Fruit fly (Drosophila melanogaster): Measurements from ENCODE around the gene nol.

The nol gene

DNA sequence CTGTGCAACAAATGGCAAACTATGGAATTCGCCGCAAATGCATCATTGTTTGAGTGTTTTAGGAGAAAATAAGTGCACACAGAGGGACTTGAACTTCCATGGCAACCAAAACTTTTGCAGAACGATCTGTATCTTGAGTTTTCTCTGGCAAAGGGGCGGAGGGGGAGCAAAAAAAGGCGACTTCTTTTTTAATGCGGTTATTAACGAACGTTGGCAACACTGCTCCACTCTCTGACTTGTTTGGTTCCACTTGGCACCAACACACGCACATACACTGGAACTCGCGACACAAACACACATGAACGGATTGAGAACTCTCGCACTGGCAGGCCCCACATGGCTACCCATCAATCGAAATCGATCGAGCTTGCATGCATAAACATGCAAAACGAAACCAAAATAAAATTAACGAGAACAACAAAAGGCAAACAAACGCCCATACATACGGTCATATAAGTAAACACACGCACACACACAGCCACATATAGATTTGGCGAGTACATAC, 11.2 kb upstream of the nol start:
- TF ChIP-seq CG7045 (GFP tag; optimal IDR thresholded peaks at IDR 0.05) (peak; percentile 1), CG33017 (tag; optimal IDR thresholded peaks at IDR 0.05) (no peak), cic (GFP tag; optimal IDR thresholded peaks at IDR 0.05) (no peak), CG5204 (GFP tag; optimal IDR thresholded peaks at IDR 0.05) (no peak), CG12768 (GFP tag; optimal IDR thresholded peaks at IDR 0.05) (peak; percentile 15), bab1 (GFP tag; optimal IDR thresholded peaks at IDR 0.05) (no peak), tj (GFP tag; optimal IDR thresholded peaks at IDR 0.05) (no peak), Crg-1 (GFP tag; optimal IDR thresholded peaks at IDR 0.05) (peak; percentile 56), kay (GFP tag; ENCODE audit: borderline replicate concordance) (no peak), CG1620 (GFP tag; optimal IDR thresholded peaks at IDR 0.05) (peak; percentile 20), toe (GFP tag; optimal IDR thresholded peaks at IDR 0.05) (no peak), Hr96 (GFP tag; optimal IDR thresholded peaks at IDR 0.05) (no peak), cnc (optimal IDR thresholded peaks at IDR 0.05) (no peak), CG11617 (GFP tag; optimal IDR thresholded peaks at IDR 0.05) (no peak), ovo (GFP tag; optimal IDR thresholded peaks at IDR 0.05) (no peak), pad (GFP tag; optimal IDR thresholded peaks at IDR 0.05) (peak; percentile 10), Clk (GFP tag; optimal IDR thresholded peaks at IDR 0.05) (no peak), Mnt (GFP tag; optimal IDR thresholded peaks at IDR 0.05) (peak; percentile 7), CG14711 (tag; optimal IDR thresholded peaks at IDR 0.05) (peak; percentile 77), CG7101 (tag; optimal IDR thresholded peaks at IDR 0.05) (no peak)

DNA sequence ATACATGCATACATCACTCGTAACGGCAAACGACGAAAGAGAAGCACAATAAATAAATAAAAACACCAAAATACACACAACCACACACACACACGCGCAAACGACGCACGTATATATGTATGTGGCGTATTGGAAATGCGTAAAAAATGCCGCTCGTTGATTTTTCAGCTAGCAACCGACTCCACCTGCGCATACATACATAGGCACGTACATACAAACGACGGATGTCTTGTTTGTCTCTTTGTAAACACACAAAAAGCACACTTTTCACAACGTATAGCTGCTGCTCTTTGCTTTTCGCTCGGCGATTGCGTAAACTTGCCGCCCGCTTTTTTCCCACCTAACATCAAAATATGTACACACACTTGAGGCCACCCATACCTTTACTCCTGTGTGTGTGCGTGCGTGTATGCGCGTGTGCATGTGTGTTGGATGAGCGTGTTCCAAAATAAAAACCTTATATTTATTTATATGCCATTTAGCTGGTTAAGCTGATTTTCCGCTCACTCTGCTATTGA, 10.7 kb upstream of the nol start:
- TF ChIP-seq Mnt (GFP tag; optimal IDR thresholded peaks at IDR 0.05) (no peak), ovo (GFP tag; optimal IDR thresholded peaks at IDR 0.05) (peak; percentile 47)

DNA sequence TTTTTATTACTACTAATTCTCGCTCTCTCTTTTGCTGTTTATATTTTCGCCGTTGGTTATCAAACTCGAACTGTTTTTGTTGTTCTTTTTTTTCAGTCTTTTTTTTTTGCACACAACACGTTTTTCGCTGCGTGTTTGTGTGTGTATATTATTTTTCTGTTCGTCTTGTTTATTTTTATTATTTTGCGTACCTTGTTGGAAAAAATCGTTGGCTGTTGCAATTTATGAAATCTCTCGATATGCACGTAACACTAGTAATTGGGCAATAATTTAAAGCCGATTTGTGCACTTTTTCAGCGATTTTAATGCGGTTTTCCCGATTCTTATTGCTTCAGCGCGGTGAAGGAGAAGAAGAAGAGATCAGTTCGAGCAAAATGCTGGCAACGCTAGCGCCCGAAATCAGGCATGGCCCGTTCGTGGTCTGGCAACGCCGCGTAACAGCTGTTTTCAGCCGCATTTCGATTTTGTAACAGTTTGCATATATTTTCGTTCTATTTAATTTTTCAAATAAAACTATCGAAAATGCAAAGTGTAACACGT, 10.1 kb upstream of the nol start, which contains the start of the genes FoxK and mRpL2:
Gene FoxK, minus strand, starts transcription at position 365 of the 540 bp plus-strand sequence.
Gene mRpL2, plus strand, starts transcription at position 429 of the 540 bp plus-strand sequence.
- peak; percentile 89 for TF ChIP-seq CG11617 (GFP tag; optimal IDR thresholded peaks at IDR 0.05)
- TF ChIP-seq CG1620 (GFP tag; optimal IDR thresholded peaks at IDR 0.05): peak; percentile 64
- peak; percentile 98 for TF ChIP-seq kay (GFP tag; ENCODE audit: borderline replicate concordance)
- peak; percentile 85 for TF ChIP-seq CG12768 (GFP tag; optimal IDR thresholded peaks at IDR 0.05)
- peak; percentile 7 for TF ChIP-seq Clk (GFP tag; optimal IDR thresholded peaks at IDR 0.05)
- TF ChIP-seq Hr96 (GFP tag; optimal IDR thresholded peaks at IDR 0.05): peak; percentile 57
- TF ChIP-seq CG5204 (GFP tag; optimal IDR thresholded peaks at IDR 0.05): no peak
- peak; percentile 31 for TF ChIP-seq bab1 (GFP tag; optimal IDR thresholded peaks at IDR 0.05)
- peak; percentile 71 for TF ChIP-seq CG7045 (GFP tag; optimal IDR thresholded peaks at IDR 0.05)
- peak; percentile 88 for TF ChIP-seq tj (GFP tag; optimal IDR thresholded peaks at IDR 0.05)
- TF ChIP-seq toe (GFP tag; optimal IDR thresholded peaks at IDR 0.05): peak; percentile 58
- no peak for TF ChIP-seq pad (GFP tag; optimal IDR thresholded peaks at IDR 0.05)
- peak; percentile 15 for TF ChIP-seq Crg-1 (GFP tag; optimal IDR thresholded peaks at IDR 0.05)
- TF ChIP-seq CG7101 (tag; optimal IDR thresholded peaks at IDR 0.05): peak; percentile 7
- TF ChIP-seq cic (GFP tag; optimal IDR thresholded peaks at IDR 0.05): peak; percentile 93
- peak; percentile 72 for TF ChIP-seq CG33017 (tag; optimal IDR thresholded peaks at IDR 0.05)
- TF ChIP-seq Mnt (GFP tag; optimal IDR thresholded peaks at IDR 0.05): peak; percentile 91
- TF ChIP-seq ovo (GFP tag; optimal IDR thresholded peaks at IDR 0.05): peak; percentile 9
- no peak for TF ChIP-seq cnc (optimal IDR thresholded peaks at IDR 0.05)
- peak; percentile 51 for TF ChIP-seq CG14711 (tag; optimal IDR thresholded peaks at IDR 0.05)

DNA sequence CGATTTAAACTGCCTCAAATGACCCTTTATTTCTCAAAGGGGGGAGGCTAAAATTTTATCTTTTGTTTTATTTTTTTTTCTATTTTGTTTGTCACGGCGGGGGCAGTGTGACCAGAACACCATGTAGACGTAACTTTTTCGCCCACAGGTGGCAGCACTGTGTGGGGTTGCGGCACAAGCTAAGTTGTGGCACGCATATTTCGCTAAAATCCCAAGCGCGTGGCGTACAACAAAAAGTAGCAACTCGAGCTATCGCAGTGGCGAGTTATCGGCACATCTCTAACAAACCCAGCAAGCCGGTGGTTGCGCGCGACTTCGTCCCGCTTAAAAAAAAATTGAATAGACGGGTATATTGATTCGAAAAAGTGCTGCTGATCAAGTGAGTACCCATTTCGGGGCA, 7.5 kb upstream of the nol start, which contains the start of the genes Ufd1 and NaPi-III:
Gene Ufd1, minus strand, starts transcription at position 129 of the 400 bp plus-strand sequence.
Gene NaPi-III, plus strand, starts transcription at position 261 of the 400 bp plus-strand sequence.
- peak; percentile 45 for TF ChIP-seq CG7101 (tag; optimal IDR thresholded peaks at IDR 0.05)
- peak; percentile 71 for TF ChIP-seq bab1 (GFP tag; optimal IDR thresholded peaks at IDR 0.05)
- peak in 1 of 2 experiments; percentile 21 for TF ChIP-seq cnc (optimal IDR thresholded peaks at IDR 0.05)
- no peak for TF ChIP-seq ovo (GFP tag; optimal IDR thresholded peaks at IDR 0.05)
- TF ChIP-seq Clk (GFP tag; optimal IDR thresholded peaks at IDR 0.05): no peak
- TF ChIP-seq Hr96 (GFP tag; optimal IDR thresholded peaks at IDR 0.05): peak; percentile 24
- TF ChIP-seq toe (GFP tag; optimal IDR thresholded peaks at IDR 0.05): no peak
- peak; percentile 73 for TF ChIP-seq cic (GFP tag; optimal IDR thresholded peaks at IDR 0.05)
- TF ChIP-seq Crg-1 (GFP tag; optimal IDR thresholded peaks at IDR 0.05): no peak
- TF ChIP-seq CG33017 (tag; optimal IDR thresholded peaks at IDR 0.05): no peak
- TF ChIP-seq pad (GFP tag; optimal IDR thresholded peaks at IDR 0.05): no peak
- TF ChIP-seq CG14711 (tag; optimal IDR thresholded peaks at IDR 0.05): no peak
- peak; percentile 51 for TF ChIP-seq CG1620 (GFP tag; optimal IDR thresholded peaks at IDR 0.05)
- TF ChIP-seq CG5204 (GFP tag; optimal IDR thresholded peaks at IDR 0.05): no peak
- TF ChIP-seq tj (GFP tag; optimal IDR thresholded peaks at IDR 0.05): peak; percentile 26
- TF ChIP-seq kay (GFP tag; ENCODE audit: borderline replicate concordance): no peak
- TF ChIP-seq Mnt (GFP tag; optimal IDR thresholded peaks at IDR 0.05): peak; percentile 73
- peak; percentile 47 for TF ChIP-seq CG11617 (GFP tag; optimal IDR thresholded peaks at IDR 0.05)
- no peak for TF ChIP-seq CG7045 (GFP tag; optimal IDR thresholded peaks at IDR 0.05)
- TF ChIP-seq CG12768 (GFP tag; optimal IDR thresholded peaks at IDR 0.05): no peak

DNA sequence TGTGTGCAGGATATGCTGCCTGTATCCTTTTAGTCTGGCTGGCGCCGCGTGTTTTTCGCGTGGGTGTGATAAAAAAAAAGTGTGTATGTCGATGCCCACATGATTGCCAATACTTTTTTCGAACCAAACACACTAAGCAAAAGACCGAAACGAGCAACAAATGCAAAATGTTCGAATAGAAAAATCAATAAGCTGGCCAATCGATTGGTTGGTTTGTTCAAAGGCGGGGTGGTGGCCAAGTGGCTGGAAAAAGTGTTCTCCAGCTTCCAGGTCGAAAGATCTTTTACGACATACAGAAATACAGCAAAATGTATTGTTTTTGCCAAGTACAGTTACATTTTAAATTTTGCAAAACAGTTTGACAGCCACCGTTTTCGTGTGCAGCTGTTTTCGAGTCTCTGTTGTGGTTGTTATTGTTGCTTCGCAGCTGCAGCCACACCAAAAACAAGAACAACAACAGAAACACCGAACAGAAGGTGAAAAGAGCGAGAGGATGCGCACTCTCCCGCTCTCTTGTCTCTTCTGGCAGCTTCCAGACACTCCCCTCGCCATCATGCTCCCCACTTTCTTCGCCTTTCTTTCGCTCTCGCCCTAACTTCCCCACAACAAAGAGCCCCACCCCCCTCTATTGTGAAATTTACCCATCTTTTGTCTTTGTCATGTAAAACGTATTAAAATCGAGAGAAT, 6.9 kb upstream of the nol start:
- no peak for TF ChIP-seq cnc (optimal IDR thresholded peaks at IDR 0.05)
- peak; percentile 24 for TF ChIP-seq ovo (GFP tag; optimal IDR thresholded peaks at IDR 0.05)
- TF ChIP-seq bab1 (GFP tag; optimal IDR thresholded peaks at IDR 0.05): no peak
- TF ChIP-seq Hr96 (GFP tag; optimal IDR thresholded peaks at IDR 0.05): no peak
- no peak for TF ChIP-seq CG7101 (tag; optimal IDR thresholded peaks at IDR 0.05)
- TF ChIP-seq toe (GFP tag; optimal IDR thresholded peaks at IDR 0.05): no peak
- no peak for TF ChIP-seq cic (GFP tag; optimal IDR thresholded peaks at IDR 0.05)
- no peak for TF ChIP-seq CG7045 (GFP tag; optimal IDR thresholded peaks at IDR 0.05)
- peak; percentile 67 for TF ChIP-seq pad (GFP tag; optimal IDR thresholded peaks at IDR 0.05)
- no peak for TF ChIP-seq Mnt (GFP tag; optimal IDR thresholded peaks at IDR 0.05)
- no peak for TF ChIP-seq CG12768 (GFP tag; optimal IDR thresholded peaks at IDR 0.05)
- no peak for TF ChIP-seq Clk (GFP tag; optimal IDR thresholded peaks at IDR 0.05)

All from whole organism, adult.